Fruit fly (Drosophila melanogaster): ENCODE data around the gene CG15141.

Gene CG15141

DNA sequence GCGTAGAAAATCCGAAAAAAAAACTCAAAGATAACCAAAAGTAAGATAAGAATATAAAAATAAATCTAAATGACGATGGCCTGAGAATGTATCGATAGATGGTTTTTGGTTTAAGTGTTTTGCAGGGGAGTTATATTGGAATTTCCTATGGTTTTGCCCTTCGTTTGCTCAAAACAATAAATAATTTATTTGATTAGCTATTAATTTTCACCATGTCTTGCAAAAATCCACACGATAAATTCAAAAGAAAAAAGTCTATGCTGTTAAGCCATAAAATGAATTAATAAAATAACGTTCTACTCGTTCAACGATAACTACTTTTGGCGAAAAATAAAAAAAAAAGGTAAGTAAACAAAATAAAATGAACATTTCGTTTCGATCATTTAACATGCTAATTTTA, 36.6 kb downstream of the CG15141 start:
- TF ChIP-seq psq (optimal IDR thresholded peaks at IDR 0.05): no peak
- TF ChIP-seq EcR (GFP tag; optimal IDR thresholded peaks at IDR 0.05): no peak
- no peak for TF ChIP-seq Dll (optimal IDR thresholded peaks at IDR 0.05)
- no peak for TF ChIP-seq CG8478 (optimal IDR thresholded peaks at IDR 0.05)
- no peak for TF ChIP-seq usp (GFP tag; optimal IDR thresholded peaks at IDR 0.05)
- TF ChIP-seq pan (optimal IDR thresholded peaks at IDR 0.05): no peak

dm6 chr2L:17448435-17448834, 38.0 kb downstream of the CG15141 start:
- TF ChIP-seq EcR (GFP tag; optimal IDR thresholded peaks at IDR 0.05): no peak
- TF ChIP-seq CG8478 (optimal IDR thresholded peaks at IDR 0.05): no peak
- TF ChIP-seq usp (GFP tag; optimal IDR thresholded peaks at IDR 0.05): no peak
- no peak for TF ChIP-seq psq (optimal IDR thresholded peaks at IDR 0.05)
- no peak for TF ChIP-seq pan (optimal IDR thresholded peaks at IDR 0.05)
- no peak for TF ChIP-seq Dll (optimal IDR thresholded peaks at IDR 0.05)

DNA sequence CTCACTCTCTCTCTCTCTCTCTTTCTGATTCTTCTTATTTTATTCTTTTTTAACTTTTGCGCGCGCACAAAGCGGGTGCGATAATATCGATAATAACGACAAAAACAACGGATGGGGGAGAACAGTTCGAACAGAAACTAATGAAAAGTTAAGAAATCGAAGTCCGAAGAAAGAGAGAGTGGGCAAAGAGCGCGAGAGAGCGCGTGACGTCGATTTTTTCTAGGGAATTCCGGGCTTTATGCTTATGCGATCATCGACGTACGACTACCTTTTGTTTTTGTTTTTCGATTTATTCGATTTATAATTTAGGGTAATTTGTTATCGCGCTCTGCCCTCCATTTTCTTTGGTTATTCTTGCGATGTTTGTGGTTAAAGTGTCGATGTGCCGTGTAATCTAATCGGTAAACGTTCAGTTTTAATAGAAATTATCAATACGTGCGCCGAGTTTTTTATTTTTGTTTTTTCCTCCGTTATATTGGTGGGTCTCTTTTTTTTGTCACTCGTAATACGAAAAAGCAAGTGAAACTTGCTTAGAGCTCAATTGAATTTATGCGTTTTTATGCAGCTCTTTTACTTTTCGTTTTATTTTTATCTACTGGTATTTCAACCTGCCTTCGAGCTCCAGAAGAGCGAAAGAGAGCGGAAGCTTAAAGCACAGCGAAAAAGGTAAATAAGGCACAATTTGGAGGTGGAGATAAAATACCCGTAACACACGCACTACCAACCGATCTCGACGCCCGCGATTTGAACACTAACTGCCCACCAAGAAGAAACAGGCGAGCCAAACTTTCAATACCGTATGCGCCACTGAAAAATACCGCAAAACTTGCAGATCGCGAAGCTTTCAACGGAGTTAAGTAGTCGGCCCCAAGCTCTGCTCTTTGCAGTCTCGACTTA, 39.4 kb downstream of the CG15141 start, which contains the start of gene dl:
TSS of gene dl (minus strand) at position 757 of the 897 bp plus-strand sequence.
- TF ChIP-seq psq (optimal IDR thresholded peaks at IDR 0.05): no peak
- TF ChIP-seq pan (optimal IDR thresholded peaks at IDR 0.05): peak; percentile 67

dm6 chr2L:17450505-17451415, 40.3 kb downstream of the CG15141 start:
- no peak for TF ChIP-seq Dll (optimal IDR thresholded peaks at IDR 0.05)
- TF ChIP-seq usp (GFP tag; optimal IDR thresholded peaks at IDR 0.05): no peak
- TF ChIP-seq EcR (GFP tag; optimal IDR thresholded peaks at IDR 0.05): no peak
- no peak for TF ChIP-seq CG8478 (optimal IDR thresholded peaks at IDR 0.05)
- TF ChIP-seq psq (optimal IDR thresholded peaks at IDR 0.05): no peak
- no peak for TF ChIP-seq pan (optimal IDR thresholded peaks at IDR 0.05)

- no peak for TF ChIP-seq usp (GFP tag; optimal IDR thresholded peaks at IDR 0.05)
- TF ChIP-seq pan (optimal IDR thresholded peaks at IDR 0.05): no peak
- TF ChIP-seq Dll (optimal IDR thresholded peaks at IDR 0.05): no peak
- TF ChIP-seq EcR (GFP tag; optimal IDR thresholded peaks at IDR 0.05): no peak
- TF ChIP-seq CG8478 (optimal IDR thresholded peaks at IDR 0.05): no peak
- no peak for TF ChIP-seq psq (optimal IDR thresholded peaks at IDR 0.05)
These were observed 41.6 kb downstream of the CG15141 start for dm6 chr2L:17452084-17452483.

DNA sequence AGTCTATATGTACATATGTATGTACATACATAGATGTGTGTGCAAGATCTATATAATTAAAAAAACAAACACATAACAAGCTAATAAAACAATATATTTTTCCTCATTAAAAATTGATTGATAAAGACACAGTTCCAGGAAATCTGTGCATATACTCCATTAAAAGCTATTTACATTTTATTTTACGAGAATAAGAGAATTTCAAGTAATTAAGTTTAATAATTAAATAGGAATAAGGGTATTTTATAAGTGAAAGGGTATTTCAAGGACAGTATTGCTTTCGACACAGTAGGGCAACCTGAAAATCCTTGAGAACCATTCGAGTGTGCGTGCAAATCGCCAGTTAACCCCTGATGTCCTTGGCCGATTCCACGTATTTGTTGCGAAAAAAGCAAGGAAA, 42.2 kb downstream of the CG15141 start, which contains the start of gene CG5050:
TSS of gene CG5050 (plus strand) at position 301 of the 400 bp plus-strand sequence.
- TF ChIP-seq pan (optimal IDR thresholded peaks at IDR 0.05): no peak
- no peak for TF ChIP-seq CG8478 (optimal IDR thresholded peaks at IDR 0.05)
- no peak for TF ChIP-seq usp (GFP tag; optimal IDR thresholded peaks at IDR 0.05)
- no peak for TF ChIP-seq psq (optimal IDR thresholded peaks at IDR 0.05)
- no peak for TF ChIP-seq EcR (GFP tag; optimal IDR thresholded peaks at IDR 0.05)
- no peak for TF ChIP-seq Dll (optimal IDR thresholded peaks at IDR 0.05)

DNA sequence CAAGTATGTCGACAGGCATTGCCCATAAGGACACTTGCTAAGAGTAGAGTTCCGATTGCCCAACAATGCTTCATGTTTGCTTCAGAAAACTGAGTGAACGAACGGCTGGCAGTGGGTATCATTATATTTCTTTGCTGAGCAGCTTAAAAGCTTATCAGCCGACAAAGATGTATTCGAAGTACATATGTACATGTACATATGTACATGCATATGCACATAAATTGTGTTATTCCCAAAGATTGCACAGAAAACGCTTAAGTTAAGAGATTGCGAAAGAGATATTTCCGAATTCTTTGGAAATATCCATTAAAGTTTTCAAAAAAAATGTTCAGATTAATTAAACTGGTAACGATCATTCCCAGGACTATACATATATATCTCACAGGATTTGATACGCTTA, 45.4 kb downstream of the CG15141 start, which contains the start of gene SPH93:
TSS of gene SPH93 (minus strand) at position 101 of the 400 bp plus-strand sequence.
- TF ChIP-seq Dll (optimal IDR thresholded peaks at IDR 0.05) (no peak), psq (optimal IDR thresholded peaks at IDR 0.05) (no peak), pan (optimal IDR thresholded peaks at IDR 0.05) (no peak), EcR (GFP tag; optimal IDR thresholded peaks at IDR 0.05) (no peak), usp (GFP tag; optimal IDR thresholded peaks at IDR 0.05) (no peak), CG8478 (optimal IDR thresholded peaks at IDR 0.05) (no peak)

DNA sequence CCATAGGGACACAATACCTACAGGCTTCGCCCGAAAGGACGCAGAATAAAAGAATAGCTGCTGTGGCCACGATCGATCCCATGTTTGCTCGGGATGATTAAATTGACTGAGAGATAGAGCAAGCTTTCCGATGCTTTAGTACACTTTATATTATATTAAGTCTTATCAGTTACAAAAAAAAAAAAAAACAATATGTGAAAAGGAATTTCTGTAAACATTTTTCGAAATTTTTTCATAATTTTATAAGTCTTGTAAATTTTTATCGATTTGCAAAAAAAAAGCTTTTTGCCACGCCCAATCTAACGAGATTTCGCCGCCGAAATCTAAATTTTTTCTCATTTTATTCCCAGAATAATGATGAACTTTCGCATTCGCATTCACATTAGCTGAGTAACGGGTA, 47.5 kb downstream of the CG15141 start, which contains the start of gene CG18563:
TSS of gene CG18563 (minus strand) at position 101 of the 400 bp plus-strand sequence.
- no peak for TF ChIP-seq pan (optimal IDR thresholded peaks at IDR 0.05)
- TF ChIP-seq CG8478 (optimal IDR thresholded peaks at IDR 0.05): no peak
- TF ChIP-seq usp (GFP tag; optimal IDR thresholded peaks at IDR 0.05): no peak
- no peak for TF ChIP-seq Dll (optimal IDR thresholded peaks at IDR 0.05)
- no peak for TF ChIP-seq EcR (GFP tag; optimal IDR thresholded peaks at IDR 0.05)
- no peak for TF ChIP-seq psq (optimal IDR thresholded peaks at IDR 0.05)

Data from whole organism.